Worm (Caenorhabditis elegans) whole organism, L2 larva: ENCODE measurements around the gene prp-9.

Experiments used
- aly-2 ChIP-seq: fragments of 150-350 bp; optimal IDR thresholded peaks from 2 replicates; lab custom pipeline; 2014; ENCODE audit warnings: missing biosample characterization, missing genetic modification characterization
- ama-1 ChIP-seq: fragments of 150-350 bp; optimal IDR thresholded peaks from 2 replicates; lab custom pipeline; 2018; ENCODE audit warnings: inconsistent platforms
- blmp-1 ChIP-seq: sonication (generic microtip); optimal IDR thresholded peaks from 2 replicates; lab custom pipeline; 2017; ENCODE audit warnings: missing genetic modification characterization, mild to moderate bottlenecking, missing compliant biosample characterization, antibody characterized with exemption, moderate library complexity; ENCODE audit not compliant: insufficient read depth
- ceh-16 ChIP-seq: fragments of 150-350 bp; optimal IDR thresholded peaks from 2 replicates; lab custom pipeline; 2014; ENCODE audit warnings: missing biosample characterization, missing genetic modification characterization
- elt-1 ChIP-seq: fragments of 150-350 bp; optimal IDR thresholded peaks from 2 replicates; lab custom pipeline; 2014; ENCODE audit warnings: missing biosample characterization, missing genetic modification characterization
- fos-1 ChIP-seq: fragments of 150-350 bp; optimal IDR thresholded peaks from 2 replicates; lab custom pipeline; 2014; ENCODE audit warnings: missing biosample characterization, missing genetic modification characterization
- lin-39 ChIP-seq: fragments of 150-350 bp; optimal IDR thresholded peaks from 2 replicates; lab custom pipeline; 2014; ENCODE audit warnings: missing biosample characterization, missing genetic modification reagents, missing genetic modification characterization
- nhr-77 ChIP-seq: fragments of 150-350 bp; optimal IDR thresholded peaks from 2 replicates; lab custom pipeline; 2014; ENCODE audit warnings: missing biosample characterization, missing genetic modification characterization
- skn-1 ChIP-seq: sonication (generic microtip); optimal IDR thresholded peaks from 2 replicates; lab custom pipeline; 2017; ENCODE audit warnings: missing biosample characterization, missing genetic modification characterization
- ztf-4 ChIP-seq: fragments of 150-350 bp; optimal IDR thresholded peaks from 2 replicates; lab custom pipeline; 2014; ENCODE audit warnings: missing biosample characterization, missing genetic modification characterization

DNA sequence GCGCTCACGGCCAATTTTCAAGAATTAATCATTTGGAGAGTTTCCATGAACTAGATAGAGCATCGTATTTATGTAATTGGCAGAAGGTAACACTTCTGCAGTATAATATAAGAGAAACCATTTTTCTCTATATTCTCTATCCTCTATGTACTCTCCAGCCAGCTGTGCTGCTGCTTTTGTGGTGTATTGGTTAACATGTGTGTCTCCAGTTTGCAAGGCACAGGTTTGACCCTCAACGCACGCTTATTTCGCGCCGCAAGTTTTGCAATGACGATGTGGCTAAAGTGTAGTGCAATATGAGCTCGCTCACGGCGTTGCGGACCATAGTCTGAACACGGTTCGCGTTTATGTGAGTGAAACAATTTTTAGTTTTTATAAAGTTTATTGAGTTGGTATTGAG is 21.8 kb upstream of the prp-9 start:
- TF ChIP-seq fos-1 (tag; lab: Kevin White, UChicago) (peak; percentile 82), ceh-16 (no peak), ztf-4 (tag; lab: Kevin White, UChicago) (no peak), skn-1 (no peak), ama-1 (lab: Kevin White, UChicago) (no peak), nhr-77 (tag; lab: Kevin White, UChicago) (no peak), aly-2 (tag; lab: Kevin White, UChicago) (no peak), elt-1 (no peak), lin-39 (no peak), blmp-1 (tag; lab: Kevin White, UChicago) (no peak)
